Fruit fly (Drosophila melanogaster) whole organism, embryonic: ENCODE data around the gene CG7332.

Experiments used
- CG10979 ChIP-seq: fragments of 200-800 bp; sonication (Bioruptor generic); optimal IDR thresholded peaks from 2 replicates; lab custom pipeline; 2018; ENCODE audit warnings: missing biosample characterization, mild to moderate bottlenecking, missing genetic modification characterization, moderate library complexity
- CTCF ChIP-seq: fragments of 200-800 bp; sonication (Bioruptor generic); optimal IDR thresholded peaks from 2 replicates; lab custom pipeline; 2017; ENCODE audit warnings: missing biosample characterization, mild to moderate bottlenecking, missing genetic modification characterization, moderate library complexity
- Med ChIP-seq: fragments of 200-800 bp; sonication (Bioruptor generic); peaks from one replicate; lab custom pipeline; 2016; ENCODE audit warnings: missing biosample characterization, missing genetic modification characterization, mild to moderate bottlenecking, inconsistent platforms, moderate library complexity

CG7332 gene

dm6 chrX:18936606-18937005 is 52.3 kb downstream of the CG7332 start:
- TF ChIP-seq CG10979 (no peak), CTCF (peak; percentile 60), Med (GFP tag; lab: Kevin White, UChicago) (peak; percentile 63)
